Worm (Caenorhabditis elegans) whole organism, L2 larva: ENCODE results near the gene ZK829.7.

Experiments
- F13H6.1 ChIP-seq: sonication (generic microtip); optimal IDR thresholded peaks from 2 replicates; lab custom pipeline; 2016; ENCODE audit warnings: missing genetic modification characterization, missing compliant biosample characterization
- Y55F3AM.14 ChIP-seq: fragments of 200-800 bp; sonication (Bioruptor generic); optimal IDR thresholded peaks from 2 replicates; lab custom pipeline; 2018; ENCODE audit warnings: mild to moderate bottlenecking, missing genetic modification characterization, missing compliant biosample characterization
- aly-2 ChIP-seq: fragments of 150-350 bp; optimal IDR thresholded peaks from 2 replicates; lab custom pipeline; 2014; ENCODE audit warnings: missing biosample characterization, missing genetic modification characterization
- ama-1 ChIP-seq: fragments of 150-350 bp; optimal IDR thresholded peaks from 2 replicates; lab custom pipeline; 2018; ENCODE audit warnings: inconsistent platforms
- crh-2 ChIP-seq: sonication (generic microtip); optimal IDR thresholded peaks from 2 replicates; lab custom pipeline; 2017; ENCODE audit warnings: missing biosample characterization, missing genetic modification characterization
- egl-27 ChIP-seq: sonication (generic microtip); optimal IDR thresholded peaks from 3 replicates; lab custom pipeline; 2017; ENCODE audit warnings: missing biosample characterization, missing genetic modification reagents, missing genetic modification characterization
- elt-1 ChIP-seq: fragments of 150-350 bp; optimal IDR thresholded peaks from 2 replicates; lab custom pipeline; 2014; ENCODE audit warnings: missing biosample characterization, missing genetic modification characterization
- elt-3 ChIP-seq: sonication (generic microtip); optimal IDR thresholded peaks from 2 replicates; lab custom pipeline; 2017; ENCODE audit warnings: missing biosample characterization, missing genetic modification characterization
- fos-1 ChIP-seq: fragments of 150-350 bp; optimal IDR thresholded peaks from 2 replicates; lab custom pipeline; 2014; ENCODE audit warnings: missing biosample characterization, missing genetic modification characterization
- gmeb-1 ChIP-seq: fragments of 150-350 bp; optimal IDR thresholded peaks from 2 replicates; lab custom pipeline; 2014; ENCODE audit warnings: missing biosample characterization, missing genetic modification characterization
- lin-11 ChIP-seq: fragments of 150-350 bp; sonication (generic microtip); optimal IDR thresholded peaks from 2 replicates; lab custom pipeline; 2014; ENCODE audit warnings: missing biosample characterization, missing genetic modification characterization, inconsistent platforms, mixed read lengths
- lsy-2 ChIP-seq, 2 experiments: fragments of 150-350 bp in 1 of 2; sonication (generic microtip) in 1 of 2; optimal IDR thresholded peaks; 2 replicates each; lab custom pipeline; 2014 to 2017; ENCODE audit warnings: missing biosample characterization in 2 of 2, missing genetic modification characterization in 2 of 2
- mdl-1 ChIP-seq, 2 experiments: fragments of 150-350 bp in 1 of 2; sonication (generic microtip) in 1 of 2; optimal IDR thresholded peaks; 2 replicates each; lab custom pipeline; 2017; ENCODE audit warnings: missing biosample characterization in 2 of 2, missing genetic modification characterization in 2 of 2
- nhr-10 ChIP-seq: sonication (generic microtip); optimal IDR thresholded peaks from 2 replicates; lab custom pipeline; 2017; ENCODE audit warnings: missing biosample characterization, missing genetic modification characterization
- nhr-129 ChIP-seq: fragments of 150-350 bp; optimal IDR thresholded peaks from 2 replicates; lab custom pipeline; 2014; ENCODE audit warnings: missing biosample characterization, missing genetic modification characterization
- nhr-23 ChIP-seq: fragments of 150-350 bp; optimal IDR thresholded peaks from 2 replicates; lab custom pipeline; 2014; ENCODE audit warnings: missing biosample characterization, missing genetic modification reagents, missing genetic modification characterization
- nhr-25 ChIP-seq: fragments of 150-350 bp; sonication (generic microtip); optimal IDR thresholded peaks from 3 replicates; lab custom pipeline; 2014; ENCODE audit warnings: missing biosample characterization, missing genetic modification characterization
- nhr-77 ChIP-seq: fragments of 150-350 bp; optimal IDR thresholded peaks from 2 replicates; lab custom pipeline; 2014; ENCODE audit warnings: missing biosample characterization, missing genetic modification characterization
- peb-1 ChIP-seq: fragments of 150-350 bp; optimal IDR thresholded peaks from 2 replicates; lab custom pipeline; 2014; ENCODE audit warnings: missing biosample characterization, missing genetic modification characterization
- sem-4 ChIP-seq: fragments of 150-350 bp; optimal IDR thresholded peaks from 2 replicates; lab custom pipeline; 2014; ENCODE audit warnings: missing biosample characterization, missing genetic modification reagents, missing genetic modification characterization
- sma-3 ChIP-seq: sonication (generic microtip); optimal IDR thresholded peaks from 2 replicates; lab custom pipeline; 2016; ENCODE audit warnings: missing genetic modification reagents, missing genetic modification characterization, missing compliant biosample characterization
- sma-9 ChIP-seq, 2 experiments: fragments of 150-350 bp in 1 of 2; sonication (generic microtip) in 1 of 2; optimal IDR thresholded peaks; 2 replicates each; lab custom pipeline; 2014 to 2016; ENCODE audit warnings: missing genetic modification characterization in 2 of 2, mild to moderate bottlenecking in 1 of 2, missing biosample characterization in 1 of 2, missing compliant biosample characterization in 1 of 2, missing genetic modification reagents in 1 of 2, moderate library complexity in 1 of 2
- snpc-4 ChIP-seq: fragments of 150-350 bp; optimal IDR thresholded peaks from 2 replicates; lab custom pipeline; 2014; ENCODE audit warnings: missing biosample characterization, missing genetic modification characterization
- unc-39 ChIP-seq: fragments of 150-350 bp; optimal IDR thresholded peaks from 2 replicates; lab custom pipeline; 2014; ENCODE audit warnings: missing biosample characterization, missing genetic modification characterization
- unc-55 ChIP-seq: fragments of 150-350 bp; sonication (generic microtip); optimal IDR thresholded peaks from 3 replicates; lab custom pipeline; 2014; ENCODE audit warnings: missing biosample characterization, missing genetic modification reagents, missing genetic modification characterization
- unc-62 ChIP-seq: fragments of 150-350 bp; optimal IDR thresholded peaks from 2 replicates; lab custom pipeline; 2014; ENCODE audit warnings: missing biosample characterization, missing genetic modification reagents, missing genetic modification characterization
- ztf-1 ChIP-seq: fragments of 200-800 bp; sonication (Bioruptor generic); conservative IDR thresholded peaks from 2 replicates; pipeline ENCODE4 v1.3.6; 2022; ENCODE audit warnings: missing genetic modification characterization, missing compliant biosample characterization

Gene ZK829.7

DNA sequence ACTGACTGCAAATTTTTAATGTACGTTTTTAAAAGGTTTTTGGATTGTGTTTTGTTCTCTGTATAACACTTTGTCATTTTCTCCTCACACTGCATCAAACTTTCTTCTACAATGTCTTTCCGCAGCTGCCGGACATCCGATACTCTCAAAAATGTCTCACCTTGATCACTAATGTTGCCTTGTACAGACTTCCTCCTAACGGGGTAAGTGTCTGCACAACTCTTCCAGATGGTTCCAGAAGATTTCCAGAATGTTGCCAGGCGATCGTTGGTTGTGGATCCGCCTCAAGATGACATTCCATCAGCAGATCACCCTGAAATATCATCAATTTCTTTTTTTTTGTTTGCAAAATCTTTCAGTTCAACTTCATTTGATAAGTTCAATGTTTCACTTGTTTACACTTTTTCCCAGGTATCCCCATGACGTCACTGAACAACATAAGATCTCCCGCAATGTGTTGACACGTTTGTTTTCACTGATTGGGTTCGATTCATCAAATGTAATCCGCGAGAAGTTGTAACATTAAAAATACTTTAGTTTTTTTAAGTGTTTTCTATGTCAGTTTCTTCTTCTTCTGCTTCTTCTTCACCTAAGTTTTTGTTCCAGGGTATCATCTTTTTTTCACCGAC lies 47.8 kb upstream of the ZK829.7 start:
- TF ChIP-seq nhr-10: no peak
- no peak for TF ChIP-seq aly-2 (tag; lab: Kevin White, UChicago)
- TF ChIP-seq ama-1 (lab: Kevin White, UChicago): no peak
- TF ChIP-seq nhr-129 (tag; lab: Kevin White, UChicago): peak; percentile 56
- peak; percentile 33 for TF ChIP-seq sma-9 (GFP tag; optimal IDR thresholded peaks at IDR 0.05; lab: Kevin White, UChicago)
- TF ChIP-seq sma-9 (tag; optimal IDR thresholded peaks at IDR 0.05; lab: Kevin White, UChicago): no peak
- TF ChIP-seq unc-55 (GFP tag; lab: Kevin White, UChicago): no peak
- peak; percentile 24 for TF ChIP-seq F13H6.1

DNA sequence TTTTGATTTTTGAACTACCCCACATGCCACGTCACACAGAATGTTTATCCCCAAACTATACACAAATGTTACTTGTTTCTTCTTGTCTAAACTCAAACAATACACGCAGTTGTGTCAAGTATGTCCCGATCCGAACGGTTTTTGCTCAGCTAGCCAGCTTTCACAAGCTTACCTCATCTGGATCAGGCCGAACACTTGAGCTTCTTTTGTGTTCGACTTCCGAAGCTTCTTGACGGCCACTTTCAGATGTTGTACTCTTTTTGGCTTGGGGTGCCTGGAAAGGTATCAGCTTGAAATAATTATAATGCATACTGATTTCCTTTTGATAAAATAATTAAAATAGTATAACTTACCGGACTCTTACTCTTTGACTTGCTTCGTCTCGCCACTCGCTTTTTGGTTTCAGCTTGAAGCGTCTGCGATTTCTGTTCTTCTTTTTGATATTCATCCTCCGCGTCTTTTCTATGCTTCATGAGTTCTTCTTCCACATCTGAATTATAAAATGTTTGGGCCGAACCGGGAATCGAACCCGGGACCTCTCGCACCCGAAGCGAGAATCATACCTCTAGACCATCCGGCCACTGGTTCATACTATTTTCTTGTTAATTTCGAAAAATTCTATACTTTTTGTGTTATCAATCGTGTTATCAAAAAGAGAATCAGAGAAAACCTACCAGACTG lies 43.9 kb upstream of the ZK829.7 start:
- TF ChIP-seq egl-27 (tag; lab: Kevin White, UChicago) (no peak), fos-1 (tag; lab: Kevin White, UChicago) (peak; percentile 24)

DNA sequence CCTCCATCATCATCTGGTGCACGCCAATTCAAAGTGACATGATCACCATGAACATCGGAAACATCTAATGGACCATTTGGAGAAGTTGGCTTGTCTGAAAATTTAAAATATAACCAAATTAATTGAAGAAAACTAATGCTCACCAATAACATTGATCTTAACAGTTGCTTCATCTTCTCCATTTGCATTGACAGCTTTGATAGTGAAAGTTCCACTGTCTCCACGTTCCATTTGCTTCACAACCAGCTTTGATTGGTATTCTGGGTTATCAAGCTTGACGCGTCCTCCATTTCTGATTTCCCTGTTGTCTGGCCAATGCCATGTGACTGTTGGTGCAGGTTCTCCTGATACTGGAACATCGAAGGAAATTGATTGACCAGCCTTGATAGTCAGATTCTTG lies 25.1 kb upstream of the ZK829.7 start:
- no peak for TF ChIP-seq unc-62 (GFP tag; lab: Kevin White, UChicago)
- no peak for TF ChIP-seq sem-4 (tag; lab: Kevin White, UChicago)
- no peak for TF ChIP-seq aly-2 (tag; lab: Kevin White, UChicago)
- TF ChIP-seq nhr-25 (tag; lab: Kevin White, UChicago): no peak
- TF ChIP-seq Y55F3AM.14: no peak
- no peak for TF ChIP-seq nhr-129 (tag; lab: Kevin White, UChicago)
- TF ChIP-seq F13H6.1: no peak
- TF ChIP-seq nhr-10: no peak
- no peak for TF ChIP-seq crh-2 (tag; lab: Kevin White, UChicago)

DNA sequence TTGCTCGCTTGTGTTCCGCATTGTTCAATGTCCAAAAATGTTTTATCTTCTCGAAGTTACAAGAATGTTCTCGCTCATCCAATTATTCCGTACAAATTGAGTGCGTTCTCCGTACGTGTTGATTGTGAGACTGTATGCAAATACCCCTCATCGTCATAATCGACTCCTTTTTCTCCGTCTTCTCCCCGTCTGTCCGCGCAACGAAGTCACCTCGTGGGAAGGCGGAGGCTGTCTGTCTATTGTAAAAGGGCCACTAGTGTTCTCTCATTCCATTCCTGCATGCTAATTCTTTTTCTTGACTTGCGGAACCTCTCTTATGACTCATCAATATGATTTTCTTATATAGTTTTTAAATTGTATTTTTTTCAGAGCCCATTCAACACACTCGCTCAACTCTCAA lies 8.8 kb upstream of the ZK829.7 start, which contains the start of gene ZK829.9:
ZK829.9 (plus strand) TSS at position 364 of the 400 bp plus-strand sequence.
- TF ChIP-seq nhr-23 (tag; lab: Kevin White, UChicago): no peak
- TF ChIP-seq sma-3 (GFP tag; lab: Kevin White, UChicago): no peak
- TF ChIP-seq gmeb-1 (tag; lab: Kevin White, UChicago): no peak

ce11 chrIV:11965327-11965726 lies 4.0 kb upstream of the ZK829.7 start, which contains the start of gene srj-1:
srj-1 (minus strand) TSS chrIV:11965427.
- TF ChIP-seq elt-1 (tag; lab: Kevin White, UChicago): no peak
- TF ChIP-seq unc-55 (GFP tag; lab: Kevin White, UChicago): no peak
- TF ChIP-seq peb-1 (tag; lab: Kevin White, UChicago): no peak
- TF ChIP-seq F13H6.1: no peak
- TF ChIP-seq unc-39 (tag; lab: Kevin White, UChicago): no peak
- TF ChIP-seq nhr-77 (tag; lab: Kevin White, UChicago): no peak
- no peak for TF ChIP-seq fos-1 (tag; lab: Kevin White, UChicago)
- TF ChIP-seq lin-11 (tag; lab: Kevin White, UChicago): no peak
- no peak for TF ChIP-seq lsy-2 (tag; optimal IDR thresholded peaks at IDR 0.05; lab: Kevin White, UChicago)
- no peak for TF ChIP-seq snpc-4 (tag; lab: Kevin White, UChicago)
- no peak for TF ChIP-seq Y55F3AM.14
- TF ChIP-seq mdl-1 (tag; optimal IDR thresholded peaks at IDR 0.05; lab: Kevin White, UChicago): no peak
- TF ChIP-seq sma-3 (GFP tag; lab: Kevin White, UChicago): no peak
- no peak for TF ChIP-seq ama-1 (lab: Kevin White, UChicago)
- no peak for TF ChIP-seq unc-62 (GFP tag; lab: Kevin White, UChicago)
- TF ChIP-seq ztf-1 (GFP tag; lab: Robert Waterston, UW): no peak

DNA sequence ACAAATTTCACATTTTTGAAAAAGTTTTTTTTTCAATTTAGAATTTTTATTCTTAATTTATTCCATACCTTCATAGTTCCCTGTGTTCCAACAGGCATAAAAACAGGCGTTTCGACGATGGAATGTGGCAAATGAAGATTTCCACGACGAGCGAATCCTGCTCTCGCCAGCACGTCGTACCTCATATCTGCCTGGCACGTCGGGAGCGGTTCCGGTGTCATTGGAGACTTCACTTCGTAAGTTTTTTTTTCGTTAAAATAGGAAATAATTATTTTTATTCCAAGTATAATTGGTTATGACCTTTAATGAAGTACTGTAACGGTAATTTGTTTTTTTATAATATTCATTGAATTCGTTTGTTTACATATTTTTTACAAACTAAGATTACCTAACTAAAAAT lies 1.8 kb downstream of the ZK829.7 start, which contains the start of gene tgt-1:
tgt-1 (minus strand) TSS at position 232 of the 400 bp plus-strand sequence.
- TF ChIP-seq nhr-25 (tag; lab: Kevin White, UChicago) (peak; percentile 9), elt-3 (tag; lab: Kevin White, UChicago) (no peak)
